Worm (Caenorhabditis elegans) whole organism, L4 larva: Measurements from ENCODE around the gene srx-16.

Experiments
- F26F4.8 ChIP-seq: fragments of 200-800 bp; sonication (Bioruptor generic); conservative IDR thresholded peaks from 2 replicates; pipeline ENCODE4 v1.3.6; 2022; ENCODE audit warnings: missing genetic modification characterization, missing compliant biosample characterization
- ces-1 ChIP-seq: fragments of 150-350 bp; sonication (generic microtip); optimal IDR thresholded peaks from 4 replicates; lab custom pipeline; 2014; ENCODE audit warnings: missing biosample characterization, missing genetic modification reagents, missing genetic modification characterization
- fkh-10 ChIP-seq: fragments of 150-350 bp; optimal IDR thresholded peaks from 2 replicates; lab custom pipeline; 2014; ENCODE audit warnings: missing biosample characterization, missing genetic modification reagents, missing genetic modification characterization
- jun-1 ChIP-seq: fragments of 150-350 bp; optimal IDR thresholded peaks from 2 replicates; lab custom pipeline; 2014; ENCODE audit warnings: missing biosample characterization, missing genetic modification reagents, missing genetic modification characterization
- lin-13 ChIP-seq: fragments of 150-350 bp; optimal IDR thresholded peaks from 2 replicates; lab custom pipeline; 2014; ENCODE audit warnings: missing biosample characterization, missing genetic modification reagents, missing genetic modification characterization
- lsy-2 ChIP-seq, 2 experiments: fragments of 150-350 bp in 1 of 2; sonication (generic microtip) in 1 of 2; optimal IDR thresholded peaks; 2 replicates each; lab custom pipeline; 2014 to 2017; ENCODE audit warnings: missing biosample characterization in 2 of 2, missing genetic modification characterization in 2 of 2
- nhr-28 ChIP-seq: fragments of 150-350 bp; optimal IDR thresholded peaks from 2 replicates; lab custom pipeline; 2014; ENCODE audit warnings: missing biosample characterization, missing genetic modification characterization
- nhr-77 ChIP-seq: fragments of 150-350 bp; optimal IDR thresholded peaks from 2 replicates; lab custom pipeline; 2014; ENCODE audit warnings: missing biosample characterization, missing genetic modification characterization
- skn-1 ChIP-seq: fragments of 150-350 bp; optimal IDR thresholded peaks from 2 replicates; lab custom pipeline; 2014; ENCODE audit warnings: missing biosample characterization, missing genetic modification characterization
- unc-62 ChIP-seq, 3 experiments: fragments of 150-350 bp in 1 of 3; sonication (generic microtip); optimal IDR thresholded peaks in 2 of 3; peaks in 1 of 3; 1 replicate in 1 of 3; 2 replicates in 2 of 3; lab custom pipeline; 2014 to 2017; ENCODE audit warnings: missing biosample characterization in 3 of 3, missing genetic modification characterization in 3 of 3, missing genetic modification reagents in 3 of 3, missing genotype in 1 of 3

DNA sequence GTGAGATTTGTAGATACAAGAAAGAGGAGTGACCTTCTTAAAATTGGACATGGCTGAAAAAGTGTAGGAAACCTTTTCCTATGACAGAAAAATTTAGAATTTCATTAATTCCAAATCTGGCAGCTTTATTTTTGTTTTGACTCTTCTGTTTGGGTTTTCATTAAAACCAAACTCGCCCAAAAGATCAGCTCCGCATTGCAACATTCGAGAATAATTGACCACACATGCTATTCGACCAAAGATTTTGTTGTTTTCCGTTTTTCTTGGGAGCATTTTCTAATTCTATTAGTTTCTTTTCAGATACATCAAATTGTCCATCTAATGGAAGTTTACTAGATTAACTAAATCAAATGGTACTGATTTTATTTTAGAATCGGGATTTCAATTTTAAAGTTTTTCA, 19.9 kb upstream of the srx-16 start, which contains the start of gene mec-1:
- no peak for TF ChIP-seq nhr-77
- no peak for TF ChIP-seq lin-13 (GFP tag; lab: Kevin White, UChicago)
- no peak for TF ChIP-seq nhr-28 (tag; lab: Kevin White, UChicago)
- no peak for TF ChIP-seq skn-1
- no peak for TF ChIP-seq ces-1 (GFP tag; lab: Kevin White, UChicago)
- no peak for TF ChIP-seq lsy-2 (tag; optimal IDR thresholded peaks at IDR 0.05; lab: Kevin White, UChicago)
- TF ChIP-seq fkh-10 (GFP tag; lab: Kevin White, UChicago) = no peak
- no peak for TF ChIP-seq unc-62 (GFP tag; optimal IDR thresholded peaks at IDR 0.05 in 1 of 2; lab: Kevin White, UChicago)
- no peak for TF ChIP-seq unc-62 (tag; optimal IDR thresholded peaks at IDR 0.05; lab: Kevin White, UChicago)
- TF ChIP-seq F26F4.8 (GFP tag; lab: Robert Waterston, UW) = no peak
- TF ChIP-seq jun-1 (tag; lab: Kevin White, UChicago) = no peak
